Worm (Caenorhabditis elegans) whole organism, L4 larva: ENCODE results near the gene mnk-1.

Source experiments
- R02D3.7 ChIP-seq: fragments of 150-350 bp; sonication (generic microtip); optimal IDR thresholded peaks from 3 replicates; lab custom pipeline; 2014; ENCODE audit warnings: missing biosample characterization, missing genetic modification characterization
- T20F7.1 ChIP-seq: fragments of 200-800 bp; sonication (Bioruptor generic); optimal IDR thresholded peaks from 2 replicates; lab custom pipeline; 2018; ENCODE audit warnings: mild to moderate bottlenecking, missing genetic modification characterization, missing compliant biosample characterization
- Y48G9A.11 ChIP-seq: fragments of 200-800 bp; sonication (Bioruptor generic); IDR thresholded peaks from 2 replicates; pipeline ENCODE4 v1.3.6; 2022; ENCODE audit warnings: missing genetic modification reagents, missing genetic modification characterization, missing compliant biosample characterization
- aha-1 ChIP-seq: fragments of 150-350 bp; peaks from one replicate; lab custom pipeline; 2014; ENCODE audit warnings: missing biosample characterization, missing genetic modification characterization
- attf-4 ChIP-seq: sonication (generic microtip); optimal IDR thresholded peaks from 3 replicates; lab custom pipeline; 2017; ENCODE audit warnings: missing biosample characterization, missing genetic modification characterization
- ceh-44 ChIP-seq: fragments of 200-800 bp; sonication (Bioruptor generic); IDR thresholded peaks from 2 replicates; pipeline ENCODE4 v1.3.6; 2022; ENCODE audit warnings: missing genetic modification reagents, missing genetic modification characterization, missing compliant biosample characterization
- daf-12 ChIP-seq: fragments of 150-350 bp; optimal IDR thresholded peaks from 2 replicates; lab custom pipeline; 2014; ENCODE audit warnings: missing biosample characterization, missing genetic modification reagents, missing genetic modification characterization
- daf-16 ChIP-seq, 3 experiments: sonication (generic microtip); optimal IDR thresholded peaks; 2 replicates each; lab custom pipeline; 2016 to 2017; ENCODE audit warnings: missing genetic modification characterization in 3 of 3, missing genetic modification reagents in 3 of 3, mild to moderate bottlenecking in 2 of 3, missing compliant biosample characterization in 2 of 3, missing biosample characterization in 1 of 3, moderate library complexity in 1 of 3
- dpl-1 ChIP-seq: fragments of 150-350 bp; optimal IDR thresholded peaks from 2 replicates; lab custom pipeline; 2014; ENCODE audit warnings: missing biosample characterization, missing genetic modification reagents, missing genetic modification characterization
- dve-1 ChIP-seq: sonication (generic microtip); optimal IDR thresholded peaks from 2 replicates; lab custom pipeline; 2017; ENCODE audit warnings: antibody characterized with exemption, mild to moderate bottlenecking, missing genetic modification characterization, missing compliant biosample characterization; ENCODE audit not compliant: insufficient read depth
- hif-1 ChIP-seq, 2 experiments: sonication (generic microtip); optimal IDR thresholded peaks; 2 replicates each; lab custom pipeline; 2016 to 2017; ENCODE audit warnings: missing compliant biosample characterization in 2 of 2, missing genetic modification characterization in 2 of 2, missing genetic modification reagents in 2 of 2, missing genotype in 2 of 2, mild to moderate bottlenecking in 1 of 2
- hlh-11 ChIP-seq: fragments of 200-800 bp; sonication (Bioruptor generic); optimal IDR thresholded peaks from 2 replicates; lab custom pipeline; 2018; ENCODE audit warnings: mild to moderate bottlenecking, missing genetic modification characterization, missing compliant biosample characterization
- hlh-30 ChIP-seq: sonication (generic microtip); optimal IDR thresholded peaks from 2 replicates; lab custom pipeline; 2017; ENCODE audit warnings: antibody characterized with exemption, mild to moderate bottlenecking, missing genetic modification characterization, missing compliant biosample characterization; ENCODE audit not compliant: insufficient read depth
- jun-1 ChIP-seq: fragments of 150-350 bp; optimal IDR thresholded peaks from 2 replicates; lab custom pipeline; 2014; ENCODE audit warnings: missing biosample characterization, missing genetic modification reagents, missing genetic modification characterization
- lin-13 ChIP-seq: fragments of 150-350 bp; optimal IDR thresholded peaks from 2 replicates; lab custom pipeline; 2014; ENCODE audit warnings: missing biosample characterization, missing genetic modification reagents, missing genetic modification characterization
- lin-15B ChIP-seq: fragments of 150-350 bp; sonication (generic microtip); optimal IDR thresholded peaks from 3 replicates; lab custom pipeline; 2014; ENCODE audit warnings: missing biosample characterization, missing genetic modification characterization
- lin-39 ChIP-seq: fragments of 150-350 bp; optimal IDR thresholded peaks from 2 replicates; lab custom pipeline; 2014; ENCODE audit warnings: missing biosample characterization, missing genetic modification reagents, missing genetic modification characterization
- lsy-2 ChIP-seq, 2 experiments: fragments of 150-350 bp in 1 of 2; sonication (generic microtip) in 1 of 2; optimal IDR thresholded peaks; 2 replicates each; lab custom pipeline; 2014 to 2017; ENCODE audit warnings: missing biosample characterization in 2 of 2, missing genetic modification characterization in 2 of 2
- madf-5 ChIP-seq, 2 experiments: fragments of 200-800 bp; sonication (Bioruptor generic); IDR thresholded peaks; 2 replicates each; pipeline ENCODE4 v1.3.6; 2022; ENCODE audit warnings: missing compliant biosample characterization in 2 of 2, missing genetic modification characterization in 2 of 2
- mdl-1 ChIP-seq, 2 experiments: fragments of 150-350 bp in 1 of 2; sonication (generic microtip) in 1 of 2; optimal IDR thresholded peaks; 2 replicates each; lab custom pipeline; 2014 to 2017; ENCODE audit warnings: missing biosample characterization in 2 of 2, missing genetic modification characterization in 2 of 2
- mdt-29 ChIP-seq: fragments of 200-800 bp; sonication (Bioruptor generic); IDR thresholded peaks from 2 replicates; pipeline ENCODE4 v1.3.6; 2022; ENCODE audit warnings: missing genetic modification reagents, missing genetic modification characterization, missing compliant biosample characterization
- mep-1 ChIP-seq: fragments of 150-350 bp; sonication (generic microtip); optimal IDR thresholded peaks from 3 replicates; lab custom pipeline; 2014; ENCODE audit warnings: missing biosample characterization, missing genetic modification characterization
- mxl-2 ChIP-seq: fragments of 200-800 bp; sonication (Bioruptor generic); conservative IDR thresholded peaks from 2 replicates; pipeline ENCODE4 v1.3.6; 2022; ENCODE audit warnings: missing genetic modification reagents, missing genetic modification characterization, missing compliant biosample characterization
- mxl-3 ChIP-seq: fragments of 200-800 bp; sonication (Bioruptor generic); optimal IDR thresholded peaks from 2 replicates; lab custom pipeline; 2018; ENCODE audit warnings: mild to moderate bottlenecking, missing genetic modification characterization, missing compliant biosample characterization
- nhr-10 ChIP-seq: fragments of 150-350 bp; optimal IDR thresholded peaks from 2 replicates; lab custom pipeline; 2014; ENCODE audit warnings: missing biosample characterization, missing genetic modification characterization
- nhr-11 ChIP-seq: fragments of 150-350 bp; optimal IDR thresholded peaks from 2 replicates; lab custom pipeline; 2014; ENCODE audit warnings: missing biosample characterization, missing genetic modification characterization
- nhr-25 ChIP-seq: sonication (generic microtip); optimal IDR thresholded peaks from 2 replicates; lab custom pipeline; 2017; ENCODE audit warnings: missing genetic modification characterization, mild to moderate bottlenecking, missing compliant biosample characterization, antibody characterized with exemption, moderate library complexity, borderline replicate concordance; ENCODE audit not compliant: insufficient read depth
- nhr-28 ChIP-seq: fragments of 150-350 bp; optimal IDR thresholded peaks from 2 replicates; lab custom pipeline; 2014; ENCODE audit warnings: missing biosample characterization, missing genetic modification characterization
- nhr-42 ChIP-seq: fragments of 200-800 bp; sonication (Bioruptor generic); IDR thresholded peaks from 2 replicates; pipeline ENCODE4 v1.3.6; 2022; ENCODE audit warnings: missing genetic modification characterization, missing compliant biosample characterization
- nhr-48 ChIP-seq: sonication (generic microtip); optimal IDR thresholded peaks from 2 replicates; lab custom pipeline; 2016; ENCODE audit warnings: mild to moderate bottlenecking, missing genetic modification characterization, missing compliant biosample characterization
- nhr-77 ChIP-seq: fragments of 150-350 bp; optimal IDR thresholded peaks from 2 replicates; lab custom pipeline; 2014; ENCODE audit warnings: missing biosample characterization, missing genetic modification characterization
- pqm-1 ChIP-seq: sonication (generic microtip); optimal IDR thresholded peaks from 2 replicates; lab custom pipeline; 2017; ENCODE audit warnings: missing biosample characterization, missing genetic modification characterization
- set-16 ChIP-seq: fragments of 200-800 bp; sonication (Bioruptor generic); IDR thresholded peaks from 2 replicates; pipeline ENCODE4 v1.3.6; 2022; ENCODE audit warnings: missing genetic modification reagents, missing genetic modification characterization, missing compliant biosample characterization
- skn-1 ChIP-seq: fragments of 150-350 bp; optimal IDR thresholded peaks from 2 replicates; lab custom pipeline; 2014; ENCODE audit warnings: missing biosample characterization, missing genetic modification characterization
- snpc-4 ChIP-seq: fragments of 150-350 bp; optimal IDR thresholded peaks from 2 replicates; lab custom pipeline; 2014; ENCODE audit warnings: missing biosample characterization, missing genetic modification characterization
- tra-1 ChIP-seq: fragments of 200-800 bp; sonication (Bioruptor generic); IDR thresholded peaks from 2 replicates; pipeline ENCODE4 v1.3.6; 2022; ENCODE audit warnings: missing genetic modification reagents, missing genetic modification characterization, missing compliant biosample characterization
- unc-39 ChIP-seq: sonication (generic microtip); optimal IDR thresholded peaks from 2 replicates; lab custom pipeline; 2017; ENCODE audit warnings: missing biosample characterization, missing genetic modification characterization
- unc-62 ChIP-seq, 3 experiments: fragments of 150-350 bp in 1 of 3; sonication (generic microtip); optimal IDR thresholded peaks in 2 of 3; peaks in 1 of 3; 1 replicate in 1 of 3; 2 replicates in 2 of 3; lab custom pipeline; 2014 to 2017; ENCODE audit warnings: missing biosample characterization in 3 of 3, missing genetic modification characterization in 3 of 3, missing genetic modification reagents in 3 of 3, missing genotype in 1 of 3
- zag-1 ChIP-seq: fragments of 150-350 bp; optimal IDR thresholded peaks from 2 replicates; lab custom pipeline; 2014; ENCODE audit warnings: missing biosample characterization, missing genetic modification characterization
- zip-11 ChIP-seq: fragments of 200-800 bp; sonication (Bioruptor generic); IDR thresholded peaks from 2 replicates; pipeline ENCODE4 v1.3.6; 2022; ENCODE audit warnings: missing genetic modification characterization, missing compliant biosample characterization
- zip-2 ChIP-seq: fragments of 150-350 bp; optimal IDR thresholded peaks from 2 replicates; lab custom pipeline; 2014; ENCODE audit warnings: missing biosample characterization, missing genetic modification characterization

mnk-1 gene

DNA sequence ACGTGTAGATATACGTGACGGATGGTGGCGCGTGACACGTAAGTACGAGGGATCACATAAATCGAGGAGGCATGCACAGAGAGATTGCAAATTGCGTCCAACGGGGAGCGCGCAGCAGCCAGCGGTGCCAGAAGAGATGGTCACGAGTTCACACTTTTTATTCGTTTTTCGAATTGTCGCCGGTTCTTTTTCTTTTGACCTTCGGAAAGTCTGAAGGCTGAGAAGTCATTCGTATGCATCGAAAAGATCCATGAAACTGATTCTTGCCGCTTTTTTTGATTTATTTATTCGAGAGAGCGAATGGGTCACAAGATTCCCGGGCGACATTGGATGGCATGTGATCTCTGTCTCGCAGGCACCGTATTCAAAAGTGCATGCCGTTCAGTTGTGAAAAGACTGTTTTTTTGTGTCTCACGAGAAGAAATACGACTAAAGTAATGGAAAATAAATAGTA, 4.1 kb upstream of the mnk-1 start (continued):
- TF ChIP-seq lin-13 (GFP tag; lab: Kevin White, UChicago) (no peak), set-16 (peak; percentile 61; the same call in 1 of the 2 replicates), hlh-30 (peak; percentile 98), jun-1 (tag; lab: Kevin White, UChicago) (no peak), attf-4 (tag; lab: Kevin White, UChicago) (no peak), nhr-42 (GFP tag; lab: Robert Waterston, UW) (no peak), snpc-4 (tag; lab: Kevin White, UChicago) (no peak), zip-2 (tag; lab: Kevin White, UChicago) (no peak), daf-12 (tag; lab: Kevin White, UChicago) (no peak), nhr-28 (tag; lab: Kevin White, UChicago) (peak; percentile 17), R02D3.7 (no peak), nhr-25 (tag; lab: Kevin White, UChicago) (peak; percentile 84), zag-1 (tag; lab: Kevin White, UChicago) (no peak), hif-1 (tag; optimal IDR thresholded peaks at IDR 0.05; lab: Kevin White, UChicago) (peak in 1 of 2 experiments; percentile 77), hlh-11 (tag; lab: Kevin White, UChicago) (peak; percentile 88), nhr-10 (tag; lab: Kevin White, UChicago) (no peak), mxl-2 (GFP tag; lab: Robert Waterston, UW) (no peak), dve-1 (tag; lab: Kevin White, UChicago) (peak; percentile 66), dpl-1 (GFP tag; lab: Kevin White, UChicago) (peak; percentile 16)
- TF ChIP-seq, all 104 proteins: peak for 28

DNA sequence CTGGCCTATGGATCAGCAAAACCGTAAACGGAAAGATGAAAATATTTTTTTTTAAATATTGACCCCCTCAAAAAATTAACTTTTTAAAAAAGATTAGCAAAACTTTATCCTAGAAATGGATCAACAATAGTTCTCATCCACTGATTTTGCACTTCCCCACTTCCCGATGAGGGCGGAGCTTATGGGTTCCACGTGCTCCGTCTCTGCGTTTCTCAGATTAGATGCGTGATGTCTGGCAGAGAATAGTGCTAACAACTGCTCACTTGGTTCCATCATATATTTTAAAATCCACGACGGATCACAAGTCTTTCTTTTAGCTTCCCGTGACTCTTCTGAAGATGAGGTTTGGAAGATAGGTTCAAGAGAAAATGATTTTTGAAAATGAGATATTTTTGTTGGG, 3.5 kb upstream of the mnk-1 start:
- TF ChIP-seq lin-39: no peak
- TF ChIP-seq daf-16 (GFP tag; optimal IDR thresholded peaks at IDR 0.05; lab: Kevin White, UChicago): peak in 1 of 2 experiments; percentile 43
- no peak for TF ChIP-seq daf-16 (tag; optimal IDR thresholded peaks at IDR 0.05; lab: Kevin White, UChicago)
- no peak for TF ChIP-seq nhr-25 (tag; lab: Kevin White, UChicago)
- TF ChIP-seq hlh-30: peak; percentile 66
- TF ChIP-seq mxl-3 (GFP tag; lab: Kevin White, UChicago): peak; percentile 25
- no peak for TF ChIP-seq mdt-29 (GFP tag; lab: Robert Waterston, UW)
- peak; percentile 87 for TF ChIP-seq nhr-11 (tag; lab: Kevin White, UChicago)
- peak in 1 of 2 experiments; percentile 3 for TF ChIP-seq mdl-1 (tag; optimal IDR thresholded peaks at IDR 0.05; lab: Kevin White, UChicago)

DNA sequence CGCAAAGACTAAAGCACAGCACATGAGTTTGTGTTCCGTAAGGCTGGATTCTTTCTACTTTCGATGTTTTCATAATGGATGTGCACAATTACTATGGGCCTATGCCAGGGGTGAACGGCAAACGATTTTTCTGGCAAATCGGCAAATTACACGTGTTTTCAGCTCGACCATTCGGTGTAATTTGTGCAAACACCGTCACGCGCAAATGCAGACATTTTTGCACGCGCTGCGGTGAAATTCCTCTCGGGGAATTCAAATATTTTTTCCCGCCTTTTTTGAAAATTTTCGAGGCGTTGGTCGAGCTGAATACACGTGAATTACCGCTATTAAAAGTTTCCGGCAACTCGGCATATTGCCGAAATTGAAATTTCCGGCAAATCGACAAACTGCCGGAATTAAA, 2.7 kb upstream of the mnk-1 start:
- TF ChIP-seq madf-5 (GFP tag; IDR thresholded peaks at IDR 0.05; lab: Robert Waterston, UW): 0 out of 4 replicates have a peak, but pooled peaks of 1 of the 2 experiments have one; percentile 63
- TF ChIP-seq Y48G9A.11: 0 out of 2 replicates have a peak, but pooled peaks have one; percentile 38
- peak; percentile 34 for TF ChIP-seq aha-1 (tag; lab: Kevin White, UChicago)

DNA sequence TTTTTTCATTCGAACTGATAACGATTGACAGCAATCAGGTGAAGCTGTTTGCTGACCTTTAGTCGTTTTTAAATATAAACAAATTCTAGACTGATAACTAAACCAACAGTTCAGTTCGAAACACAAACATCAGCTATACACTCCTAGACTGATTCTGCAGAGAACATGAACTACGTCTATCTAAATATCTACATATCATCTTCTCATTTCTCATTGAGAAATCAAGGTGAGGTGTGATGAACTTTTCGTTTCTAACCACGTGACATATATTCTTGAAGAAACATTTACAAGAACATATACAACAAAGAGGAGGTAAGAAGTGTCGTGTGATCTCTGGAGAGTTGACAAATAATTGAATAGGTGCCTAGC, 2.3 kb upstream of the mnk-1 start:
- TF ChIP-seq unc-62 (GFP tag; optimal IDR thresholded peaks at IDR 0.05 in 1 of 2; lab: Kevin White, UChicago): peak in 1 of 2 experiments; percentile 70
- no peak for TF ChIP-seq unc-62 (tag; optimal IDR thresholded peaks at IDR 0.05; lab: Kevin White, UChicago)
- TF ChIP-seq tra-1 (GFP tag; lab: Robert Waterston, UW): 0 out of 2 replicates have a peak, but pooled peaks have one; percentile 2
- TF ChIP-seq skn-1: no peak
- TF ChIP-seq lin-39: no peak
- no peak for TF ChIP-seq zip-11 (GFP tag; lab: Robert Waterston, UW)
- TF ChIP-seq hlh-30: peak; percentile 94
- peak; percentile 53 for TF ChIP-seq hlh-11 (tag; lab: Kevin White, UChicago)
- peak; percentile 87 for TF ChIP-seq nhr-28 (tag; lab: Kevin White, UChicago)
- peak in 1 of 2 experiments; percentile 3 for TF ChIP-seq hif-1 (tag; optimal IDR thresholded peaks at IDR 0.05; lab: Kevin White, UChicago)
- TF ChIP-seq lin-15B (tag; lab: Kevin White, UChicago): no peak
- peak; percentile 2 for TF ChIP-seq mxl-3 (GFP tag; lab: Kevin White, UChicago)
- TF ChIP-seq dve-1 (tag; lab: Kevin White, UChicago): peak; percentile 85
- no peak for TF ChIP-seq daf-16 (GFP tag; optimal IDR thresholded peaks at IDR 0.05; lab: Kevin White, UChicago)
- TF ChIP-seq daf-16 (tag; optimal IDR thresholded peaks at IDR 0.05; lab: Kevin White, UChicago): peak; percentile 95
- TF ChIP-seq nhr-11 (tag; lab: Kevin White, UChicago): peak; percentile 29
- TF ChIP-seq mep-1: peak; percentile 66
- peak; percentile 25 for TF ChIP-seq nhr-77 (tag; lab: Kevin White, UChicago)
- peak; percentile 40 for TF ChIP-seq T20F7.1 (GFP tag; lab: Kevin White, UChicago)
- peak; percentile 26 for TF ChIP-seq pqm-1 (tag; lab: Kevin White, UChicago)
- peak; percentile 6 for TF ChIP-seq nhr-25 (tag; lab: Kevin White, UChicago)
- TF ChIP-seq nhr-48 (tag; lab: Kevin White, UChicago): peak; percentile 0
- TF ChIP-seq lsy-2 (tag; optimal IDR thresholded peaks at IDR 0.05; lab: Kevin White, UChicago): peak in 1 of 2 experiments; percentile 57
- peak in 1 of 2 experiments; percentile 68 for TF ChIP-seq mdl-1 (tag; optimal IDR thresholded peaks at IDR 0.05; lab: Kevin White, UChicago)
- TF ChIP-seq ceh-44 (GFP tag; lab: Robert Waterston, UW): no peak
- TF ChIP-seq unc-39: no peak
